Fruit fly (Drosophila melanogaster) whole organism, prepupa: Measurements from ENCODE around the gene CG6026.

Experiments
- Blimp-1 ChIP-seq: fragments of 200-800 bp; sonication (Bioruptor generic); optimal IDR thresholded peaks from 3 replicates; lab custom pipeline; 2017; ENCODE audit warnings: missing biosample characterization, missing genetic modification characterization, mild to moderate bottlenecking, moderate library complexity, missing genetic modification reagents
- CG10631 ChIP-seq: fragments of 200-800 bp; sonication (Bioruptor generic); optimal IDR thresholded peaks from 2 replicates; lab custom pipeline; 2016; ENCODE audit warnings: missing biosample characterization, missing genetic modification characterization
- CG11294 ChIP-seq: fragments of 200-800 bp; sonication (Bioruptor generic); IDR thresholded peaks from 2 replicates; pipeline ENCODE4 v1.3.6; 2022; ENCODE audit warnings: missing biosample characterization, missing genetic modification characterization
- CG11762 ChIP-seq: fragments of 200-800 bp; sonication (Bioruptor generic); optimal IDR thresholded peaks from 3 replicates; lab custom pipeline; 2016; ENCODE audit warnings: missing biosample characterization, missing genetic modification characterization; ENCODE audit not compliant: insufficient read depth
- CG1621 ChIP-seq: fragments of 200-800 bp; sonication (Bioruptor generic); optimal IDR thresholded peaks from 3 replicates; lab custom pipeline; 2018; ENCODE audit warnings: missing biosample characterization, mild to moderate bottlenecking, missing genetic modification characterization
- CG31627 ChIP-seq: fragments of 200-800 bp; sonication (Bioruptor generic); optimal IDR thresholded peaks from 3 replicates; lab custom pipeline; 2016; ENCODE audit warnings: missing biosample characterization, missing genetic modification characterization
- CG32006 ChIP-seq: fragments of 200-800 bp; sonication (Bioruptor generic); optimal IDR thresholded peaks from 3 replicates; lab custom pipeline; 2017; ENCODE audit warnings: missing biosample characterization, mild to moderate bottlenecking, missing genetic modification characterization
- CG34406 ChIP-seq: fragments of 200-800 bp; sonication (Bioruptor generic); optimal IDR thresholded peaks from 3 replicates; lab custom pipeline; 2016; ENCODE audit warnings: missing biosample characterization, missing genetic modification characterization
- CG3919 ChIP-seq: fragments of 200-800 bp; sonication (Bioruptor generic); optimal IDR thresholded peaks from 3 replicates; lab custom pipeline; 2016; ENCODE audit warnings: missing biosample characterization, missing genetic modification characterization
- CG6163 ChIP-seq: fragments of 200-800 bp; sonication (Bioruptor generic); IDR thresholded peaks from 3 replicates; pipeline ENCODE4 v1.3.6; 2022; ENCODE audit warnings: missing biosample characterization, missing genetic modification characterization
- CG6276 ChIP-seq: fragments of 200-800 bp; sonication (Bioruptor generic); optimal IDR thresholded peaks from 2 replicates; lab custom pipeline; 2017; ENCODE audit warnings: missing biosample characterization, mild to moderate bottlenecking, missing genetic modification characterization
- CG6792 ChIP-seq: fragments of 200-800 bp; sonication (Bioruptor generic); optimal IDR thresholded peaks from 3 replicates; lab custom pipeline; 2016; ENCODE audit warnings: missing biosample characterization, missing genetic modification characterization
- CG6808 ChIP-seq: fragments of 200-800 bp; sonication (Bioruptor generic); optimal IDR thresholded peaks from 3 replicates; lab custom pipeline; 2017; ENCODE audit warnings: missing biosample characterization, missing genetic modification characterization, mild to moderate bottlenecking, moderate library complexity, missing genetic modification reagents
- CG6854 ChIP-seq: fragments of 200-800 bp; sonication (Bioruptor generic); optimal IDR thresholded peaks from 2 replicates; lab custom pipeline; 2017; ENCODE audit warnings: missing biosample characterization, mild to moderate bottlenecking, missing genetic modification characterization
- CG7368 ChIP-seq: fragments of 200-800 bp; sonication (Bioruptor generic); optimal IDR thresholded peaks from 3 replicates; lab custom pipeline; 2016; ENCODE audit warnings: missing biosample characterization, missing genetic modification characterization
- CG9139 ChIP-seq: fragments of 200-800 bp; sonication (Bioruptor generic); optimal IDR thresholded peaks from 3 replicates; lab custom pipeline; 2017; ENCODE audit warnings: missing biosample characterization, mild to moderate bottlenecking, missing genetic modification characterization
- Eip78C ChIP-seq: fragments of 200-800 bp; sonication (Bioruptor generic); peaks from one replicate; lab custom pipeline; 2016; ENCODE audit warnings: missing biosample characterization, missing genetic modification characterization
- Eip93F ChIP-seq: fragments of 200-800 bp; sonication (Bioruptor generic); optimal IDR thresholded peaks from 2 replicates; lab custom pipeline; 2016; ENCODE audit warnings: missing biosample characterization, mild to moderate bottlenecking, missing genetic modification characterization
- Ets21C ChIP-seq: fragments of 200-800 bp; sonication (Bioruptor generic); optimal IDR thresholded peaks from 3 replicates; lab custom pipeline; 2016; ENCODE audit warnings: missing biosample characterization, missing genetic modification characterization
- Ets96B ChIP-seq: fragments of 200-800 bp; optimal IDR thresholded peaks from 2 replicates; lab custom pipeline; 2019; ENCODE audit warnings: missing biosample characterization, mild to moderate bottlenecking, missing genetic modification characterization, moderate library complexity
- Hr39 ChIP-seq: fragments of 200-800 bp; sonication (Bioruptor generic); optimal IDR thresholded peaks from 2 replicates; lab custom pipeline; 2016; ENCODE audit warnings: missing biosample characterization, missing genetic modification characterization
- Hr4 ChIP-seq: fragments of 200-800 bp; sonication (Bioruptor generic); optimal IDR thresholded peaks from 3 replicates; lab custom pipeline; 2016; ENCODE audit warnings: missing biosample characterization, missing genetic modification characterization
- Met ChIP-seq: fragments of 200-800 bp; sonication (Bioruptor generic); optimal IDR thresholded peaks from 3 replicates; lab custom pipeline; 2016; ENCODE audit warnings: missing biosample characterization, missing genetic modification characterization
- OdsH ChIP-seq: fragments of 200-800 bp; sonication (Bioruptor generic); optimal IDR thresholded peaks from 3 replicates; lab custom pipeline; 2016; ENCODE audit warnings: missing biosample characterization, missing genetic modification characterization
- Smox ChIP-seq: fragments of 200-800 bp; sonication (Bioruptor generic); optimal IDR thresholded peaks from 3 replicates; lab custom pipeline; 2016; ENCODE audit warnings: missing biosample characterization, missing genetic modification characterization
- Sox102F ChIP-seq: fragments of 200-800 bp; sonication (Bioruptor generic); optimal IDR thresholded peaks from 2 replicates; lab custom pipeline; 2016; ENCODE audit warnings: missing biosample characterization, mild to moderate bottlenecking, missing genetic modification characterization
- Sox14 ChIP-seq: fragments of 200-800 bp; sonication (Bioruptor generic); optimal IDR thresholded peaks from 3 replicates; lab custom pipeline; 2016; ENCODE audit warnings: missing biosample characterization, missing genetic modification characterization
- achi ChIP-seq: fragments of 200-800 bp; sonication (Bioruptor generic); optimal IDR thresholded peaks from 3 replicates; lab custom pipeline; 2016; ENCODE audit warnings: missing biosample characterization, missing genetic modification characterization
- acj6 ChIP-seq: fragments of 200-800 bp; sonication (Bioruptor generic); optimal IDR thresholded peaks from 3 replicates; lab custom pipeline; 2016; ENCODE audit warnings: missing biosample characterization, missing genetic modification characterization
- dsx ChIP-seq: fragments of 200-800 bp; optimal IDR thresholded peaks from 3 replicates; lab custom pipeline; 2019; ENCODE audit warnings: missing biosample characterization, mild to moderate bottlenecking, missing genetic modification characterization, moderate library complexity; ENCODE audit not compliant: poor library complexity, severe bottlenecking
- eg ChIP-seq: fragments of 200-800 bp; sonication (Bioruptor generic); IDR thresholded peaks from 3 replicates; pipeline ENCODE4 v1.3.6; 2022; ENCODE audit warnings: missing biosample characterization, missing genetic modification characterization
- esn ChIP-seq: fragments of 200-800 bp; sonication (Bioruptor generic); optimal IDR thresholded peaks from 2 replicates; lab custom pipeline; 2016; ENCODE audit warnings: missing biosample characterization, mild to moderate bottlenecking, missing genetic modification characterization, moderate library complexity
- fd85E ChIP-seq: fragments of 200-800 bp; sonication (Bioruptor generic); optimal IDR thresholded peaks from 3 replicates; lab custom pipeline; 2016; ENCODE audit warnings: missing biosample characterization, missing genetic modification characterization
- fkh ChIP-seq: fragments of 200-800 bp; sonication (Bioruptor generic); optimal IDR thresholded peaks from 3 replicates; lab custom pipeline; 2017; ENCODE audit warnings: missing biosample characterization, mild to moderate bottlenecking, missing genetic modification characterization, moderate library complexity
- lz ChIP-seq: fragments of 200-800 bp; sonication (Bioruptor generic); optimal IDR thresholded peaks from 3 replicates; lab custom pipeline; 2016; ENCODE audit warnings: missing biosample characterization, missing genetic modification characterization
- pdm3 ChIP-seq: fragments of 200-800 bp; sonication (Bioruptor generic); optimal IDR thresholded peaks from 3 replicates; lab custom pipeline; 2016; ENCODE audit warnings: missing biosample characterization, missing genetic modification characterization
- salr ChIP-seq, 2 experiments: fragments of 200-800 bp; sonication (Bioruptor generic); optimal IDR thresholded peaks; 3 replicates each; lab custom pipeline; 2016 to 2018; ENCODE audit warnings: missing biosample characterization in 2 of 2, missing genetic modification characterization in 2 of 2, mild to moderate bottlenecking in 1 of 2
- spab ChIP-seq: fragments of 200-800 bp; sonication (Bioruptor generic); optimal IDR thresholded peaks from 2 replicates; lab custom pipeline; 2017; ENCODE audit warnings: missing biosample characterization, mild to moderate bottlenecking, missing genetic modification characterization, missing genetic modification reagents
- ss ChIP-seq, 2 experiments: fragments of 200-800 bp; sonication (Bioruptor generic); optimal IDR thresholded peaks; 2 replicates in 1 of 2; 3 replicates in 1 of 2; lab custom pipeline; 2017 to 2018; ENCODE audit warnings: mild to moderate bottlenecking in 2 of 2, missing biosample characterization in 2 of 2, missing genetic modification characterization in 2 of 2, moderate library complexity in 1 of 2
- svp ChIP-seq: fragments of 200-800 bp; sonication (Bioruptor generic); peaks from one replicate; lab custom pipeline; 2016; ENCODE audit warnings: missing biosample characterization, missing genetic modification characterization
- vri ChIP-seq: fragments of 200-800 bp; sonication (Bioruptor generic); optimal IDR thresholded peaks from 3 replicates; lab custom pipeline; 2016; ENCODE audit warnings: missing biosample characterization, mild to moderate bottlenecking, missing genetic modification characterization

Gene CG6026

dm6 chr3R:19031210-19031609 is 2.1 kb upstream of the CG6026 start, which contains the start of the genes Prp18 and CG6013 (continued):
- TF ChIP-seq fkh (GFP tag; lab: Kevin White, UChicago) (peak; percentile 98), Met (GFP tag; lab: Kevin White, UChicago) (no peak), CG31627 (GFP tag; lab: Kevin White, UChicago) (no peak), Hr39 (GFP tag; lab: Kevin White, UChicago) (no peak), ss (GFP tag; optimal IDR thresholded peaks at IDR 0.05; lab: Kevin White, UChicago) (peak in 1 of 2 experiments; percentile 13), vri (GFP tag; lab: Kevin White, UChicago) (no peak), CG34406 (peak; percentile 43), Ets96B (tag; lab: Kevin White, UChicago) (peak; percentile 36), CG6808 (GFP tag; lab: Kevin White, UChicago) (no peak), CG11762 (GFP tag; lab: Kevin White, UChicago) (no peak), lz (GFP tag; lab: Kevin White, UChicago) (no peak), pdm3 (GFP tag; lab: Kevin White, UChicago) (no peak), fd85E (GFP tag; lab: Kevin White, UChicago) (no peak), OdsH (peak; percentile 39), CG32006 (GFP tag; lab: Kevin White, UChicago) (peak; percentile 47), dsx (GFP tag; lab: Kevin White, UChicago) (peak; percentile 70), salr (GFP tag; optimal IDR thresholded peaks at IDR 0.05; lab: Kevin White, UChicago) (no peak), Eip93F (GFP tag; lab: Kevin White, UChicago) (no peak)

DNA sequence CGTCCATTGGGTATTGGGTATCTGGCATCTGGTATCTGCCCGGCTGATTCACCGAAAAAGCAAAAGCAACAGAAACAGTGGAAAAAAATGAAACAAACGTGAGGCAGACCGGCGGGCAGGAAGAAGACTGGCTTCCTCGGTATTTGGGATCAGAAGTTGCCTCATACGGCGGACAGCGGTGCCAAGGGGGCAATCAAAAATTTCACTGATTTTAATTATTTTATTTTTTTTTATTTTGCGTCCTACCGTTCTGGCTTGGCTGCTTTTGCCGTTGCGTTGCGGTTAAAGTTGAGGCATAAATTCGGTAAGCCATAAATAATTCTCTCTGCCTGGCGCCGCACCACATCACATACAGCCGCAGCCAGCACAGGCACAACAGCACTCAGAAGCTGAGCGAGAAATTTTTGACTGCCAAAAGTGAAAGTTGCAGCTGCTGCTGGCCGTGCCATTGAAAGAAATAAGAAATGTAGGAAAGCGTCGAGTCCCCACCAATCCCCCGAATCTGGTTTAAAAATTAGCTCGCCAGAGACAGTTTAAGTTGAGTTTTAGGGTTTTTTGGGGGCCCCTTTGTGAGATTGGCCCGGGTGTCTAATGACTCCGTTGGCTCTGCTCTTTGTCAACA is 3.3 kb downstream of the CG6026 start:
- TF ChIP-seq CG6854, result peak; percentile 91
- no peak for TF ChIP-seq eg (GFP tag; lab: Robert Waterston, UW)
- peak; percentile 31 for TF ChIP-seq Sox102F (GFP tag; lab: Kevin White, UChicago)
- TF ChIP-seq CG6163 (GFP tag; lab: Robert Waterston, UW), result no peak
- TF ChIP-seq svp, result no peak
- no peak for TF ChIP-seq CG6792 (GFP tag; lab: Kevin White, UChicago)
- TF ChIP-seq fkh (GFP tag; lab: Kevin White, UChicago), result no peak
- TF ChIP-seq salr (GFP tag; optimal IDR thresholded peaks at IDR 0.05; lab: Kevin White, UChicago), result no peak
- TF ChIP-seq CG32006 (GFP tag; lab: Kevin White, UChicago), result no peak
- peak; percentile 0 for TF ChIP-seq Met (GFP tag; lab: Kevin White, UChicago)
- TF ChIP-seq achi (GFP tag; lab: Kevin White, UChicago), result no peak
- TF ChIP-seq CG6276 (GFP tag; lab: Kevin White, UChicago), result no peak
- TF ChIP-seq acj6 (GFP tag; lab: Kevin White, UChicago), result no peak
- TF ChIP-seq CG11294, result no peak
- no peak for TF ChIP-seq Eip93F (GFP tag; lab: Kevin White, UChicago)
- no peak for TF ChIP-seq CG9139
- no peak for TF ChIP-seq ss (GFP tag; optimal IDR thresholded peaks at IDR 0.05; lab: Kevin White, UChicago)
- TF ChIP-seq esn (GFP tag; lab: Kevin White, UChicago), result no peak
- peak; percentile 96 for TF ChIP-seq Blimp-1
- TF ChIP-seq, all 60 proteins: peak for 4

dm6 chr3R:19040685-19041084 is 7.3 kb downstream of the CG6026 start:
- no peak for TF ChIP-seq Eip78C (GFP tag; lab: Kevin White, UChicago)

DNA sequence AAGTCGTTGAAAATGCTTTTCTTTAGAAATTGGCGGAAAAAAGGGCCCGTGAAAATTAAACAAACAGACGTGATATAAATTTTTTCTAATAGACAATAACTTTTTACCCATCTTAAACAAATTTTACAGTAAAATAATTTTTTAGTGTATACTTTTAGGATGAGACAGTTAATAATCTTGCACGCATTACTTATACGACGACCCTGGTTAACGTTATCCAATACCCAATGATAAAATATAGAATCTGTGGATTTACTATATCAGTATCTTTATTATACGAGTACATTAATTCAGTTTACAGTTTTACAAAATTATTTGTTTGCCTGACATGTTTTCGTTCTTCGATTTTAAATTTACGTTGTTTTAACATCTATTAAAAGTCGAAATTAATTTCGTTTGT is 11.3 kb downstream of the CG6026 start:
- no peak for TF ChIP-seq Hr4 (GFP tag; lab: Kevin White, UChicago)
- no peak for TF ChIP-seq ss (GFP tag; optimal IDR thresholded peaks at IDR 0.05; lab: Kevin White, UChicago)
- TF ChIP-seq CG3919, result no peak
- no peak for TF ChIP-seq fd85E (GFP tag; lab: Kevin White, UChicago)
- TF ChIP-seq spab (GFP tag; lab: Kevin White, UChicago), result no peak
- no peak for TF ChIP-seq Ets21C (GFP tag; lab: Kevin White, UChicago)
- no peak for TF ChIP-seq CG11762 (GFP tag; lab: Kevin White, UChicago)
- TF ChIP-seq vri (GFP tag; lab: Kevin White, UChicago), result no peak
- no peak for TF ChIP-seq CG6854
- TF ChIP-seq acj6 (GFP tag; lab: Kevin White, UChicago), result no peak
- no peak for TF ChIP-seq CG11294
- TF ChIP-seq CG10631 (GFP tag; lab: Kevin White, UChicago), result no peak
- no peak for TF ChIP-seq Sox14
- TF ChIP-seq Smox (GFP tag; lab: Kevin White, UChicago), result no peak
- TF ChIP-seq svp, result no peak
- no peak for TF ChIP-seq CG7368
- TF ChIP-seq CG1621 (tag; lab: Kevin White, UChicago), result no peak
- TF ChIP-seq, all 60 proteins: peak for 0
